Worm (Caenorhabditis elegans) whole organism, mixed stage, embryonic: ENCODE measurements around the gene tctn-1.

Experiments used
- M03D4.4 ChIP-seq: sonication (generic microtip); optimal IDR thresholded peaks from 2 replicates; lab custom pipeline; 2017; ENCODE audit warnings: mild to moderate bottlenecking, missing genetic modification characterization, missing compliant biosample characterization
- blmp-1 ChIP-seq: fragments of 150-350 bp; optimal IDR thresholded peaks from 2 replicates; lab custom pipeline; 2014; ENCODE audit warnings: missing biosample characterization, missing genetic modification characterization
- ceh-39 ChIP-seq: fragments of 150-350 bp; optimal IDR thresholded peaks from 2 replicates; lab custom pipeline; 2014; ENCODE audit warnings: missing biosample characterization, missing genetic modification characterization
- ces-1 ChIP-seq: fragments of 150-350 bp; optimal IDR thresholded peaks from 2 replicates; lab custom pipeline; 2014; ENCODE audit warnings: missing biosample characterization, missing genetic modification reagents, missing genetic modification characterization
- cnd-1 ChIP-seq: fragments of 200-800 bp; sonication (Bioruptor generic); optimal IDR thresholded peaks from 2 replicates; lab custom pipeline; 2018; ENCODE audit warnings: mild to moderate bottlenecking, missing genetic modification characterization, missing compliant biosample characterization
- drap-1 ChIP-seq: fragments of 200-800 bp; sonication (Bioruptor generic); optimal IDR thresholded peaks from 3 replicates; lab custom pipeline; 2018; ENCODE audit warnings: mild to moderate bottlenecking, missing genetic modification characterization, missing compliant biosample characterization
- elt-1 ChIP-seq: sonication (generic microtip); optimal IDR thresholded peaks from 2 replicates; lab custom pipeline; 2017; ENCODE audit warnings: missing genetic modification characterization, mild to moderate bottlenecking, missing compliant biosample characterization, antibody characterized with exemption, moderate library complexity, borderline replicate concordance; ENCODE audit not compliant: insufficient read depth
- flh-1 ChIP-seq: fragments of 200-800 bp; sonication (Bioruptor generic); optimal IDR thresholded peaks from 2 replicates; lab custom pipeline; 2018; ENCODE audit warnings: mild to moderate bottlenecking, missing genetic modification characterization, moderate library complexity, missing compliant biosample characterization
- ham-2 ChIP-seq: fragments of 200-800 bp; sonication (Bioruptor generic); optimal IDR thresholded peaks from 2 replicates; lab custom pipeline; 2018; ENCODE audit warnings: mild to moderate bottlenecking, missing genetic modification characterization, missing compliant biosample characterization
- hlh-1 ChIP-seq: fragments of 150-350 bp; optimal IDR thresholded peaks from 2 replicates; lab custom pipeline; 2014; ENCODE audit warnings: missing biosample characterization, missing genetic modification reagents, missing genetic modification characterization
- lin-13 ChIP-seq: fragments of 150-350 bp; optimal IDR thresholded peaks from 2 replicates; lab custom pipeline; 2014; ENCODE audit warnings: missing biosample characterization, missing genetic modification characterization
- lsy-2 ChIP-seq: fragments of 150-350 bp; optimal IDR thresholded peaks from 2 replicates; lab custom pipeline; 2014; ENCODE audit warnings: missing biosample characterization, missing genetic modification characterization
- mep-1 ChIP-seq: fragments of 150-350 bp; optimal IDR thresholded peaks from 2 replicates; lab custom pipeline; 2017; ENCODE audit warnings: missing biosample characterization, missing genetic modification reagents, missing genetic modification characterization, inconsistent platforms
- mls-2 ChIP-seq: sonication (generic microtip); optimal IDR thresholded peaks from 2 replicates; lab custom pipeline; 2016; ENCODE audit warnings: mild to moderate bottlenecking, missing genetic modification characterization, moderate library complexity, missing compliant biosample characterization
- nhr-12 ChIP-seq: fragments of 150-350 bp; optimal IDR thresholded peaks from 2 replicates; lab custom pipeline; 2014; ENCODE audit warnings: missing biosample characterization, missing genetic modification characterization
- nhr-2 ChIP-seq: fragments of 150-350 bp; optimal IDR thresholded peaks from 2 replicates; lab custom pipeline; 2014; ENCODE audit warnings: missing biosample characterization, missing genetic modification characterization
- nhr-237 ChIP-seq: fragments of 150-350 bp; optimal IDR thresholded peaks from 2 replicates; lab custom pipeline; 2014; ENCODE audit warnings: missing biosample characterization, missing genetic modification characterization
- nhr-76 ChIP-seq: sonication (generic microtip); optimal IDR thresholded peaks from 2 replicates; lab custom pipeline; 2017; ENCODE audit warnings: missing biosample characterization, missing genetic modification characterization
- pha-4 ChIP-seq: fragments of 150-350 bp; optimal IDR thresholded peaks from 2 replicates; lab custom pipeline; 2018; ENCODE audit warnings: missing biosample characterization, missing genetic modification reagents, missing genetic modification characterization
- sptf-1 ChIP-seq: sonication (generic microtip); optimal IDR thresholded peaks from 2 replicates; lab custom pipeline; 2017; ENCODE audit warnings: mild to moderate bottlenecking, missing genetic modification characterization, moderate library complexity, missing compliant biosample characterization
- tbx-8 ChIP-seq: fragments of 200-800 bp; sonication (Bioruptor generic); optimal IDR thresholded peaks from 2 replicates; lab custom pipeline; 2018; ENCODE audit warnings: mild to moderate bottlenecking, missing genetic modification characterization, moderate library complexity, missing compliant biosample characterization
- unc-120 ChIP-seq: sonication (generic microtip); optimal IDR thresholded peaks from 2 replicates; lab custom pipeline; 2017; ENCODE audit warnings: missing genetic modification characterization, missing compliant biosample characterization; ENCODE audit not compliant: poor library complexity, severe bottlenecking
- unc-39 ChIP-seq: fragments of 150-350 bp; optimal IDR thresholded peaks from 2 replicates; lab custom pipeline; 2014; ENCODE audit warnings: missing biosample characterization, missing genetic modification characterization
- unc-62 ChIP-seq: fragments of 150-350 bp; optimal IDR thresholded peaks from 2 replicates; lab custom pipeline; 2014; ENCODE audit warnings: missing biosample characterization, missing genetic modification reagents, missing genetic modification characterization
- zip-8 ChIP-seq: fragments of 150-350 bp; optimal IDR thresholded peaks from 2 replicates; lab custom pipeline; 2014; ENCODE audit warnings: missing biosample characterization, missing genetic modification characterization

Gene tctn-1

DNA sequence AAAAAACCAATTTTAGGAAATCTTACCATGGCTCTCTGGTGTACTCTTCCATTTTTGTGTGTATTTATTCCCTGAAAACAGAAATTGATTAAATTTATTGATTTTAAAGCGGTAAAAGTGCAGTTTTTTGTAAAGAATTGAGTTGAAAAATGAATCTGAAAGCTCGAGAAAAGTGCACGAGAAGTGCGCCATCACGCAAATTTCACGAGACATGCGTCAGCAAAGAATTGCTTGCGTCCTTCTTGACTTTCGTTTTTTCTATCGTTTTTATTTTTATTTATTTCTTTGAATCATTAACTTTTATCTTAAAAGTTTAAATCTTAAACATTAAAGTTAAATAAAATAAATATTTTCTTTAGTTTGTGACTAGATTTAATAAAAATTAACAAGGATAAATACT, 2.2 kb downstream of the tctn-1 start, which contains the start of gene timm-17B.1:
timm-17B.1 (minus strand) TSS at position 71 of the 400 bp plus-strand sequence.
- TF ChIP-seq pha-4 (tag; lab: Kevin White, UChicago) (peak; percentile 1), lsy-2 (tag; lab: Kevin White, UChicago) (peak; percentile 83), unc-62 (GFP tag; lab: Kevin White, UChicago) (no peak), ces-1 (GFP tag; lab: Kevin White, UChicago) (peak; percentile 49), mep-1 (tag; lab: Kevin White, UChicago) (peak; percentile 68), lin-13 (peak; percentile 68), nhr-237 (tag; lab: Kevin White, UChicago) (peak; percentile 33), nhr-76 (tag; lab: Kevin White, UChicago) (no peak), sptf-1 (tag; lab: Kevin White, UChicago) (no peak)

DNA sequence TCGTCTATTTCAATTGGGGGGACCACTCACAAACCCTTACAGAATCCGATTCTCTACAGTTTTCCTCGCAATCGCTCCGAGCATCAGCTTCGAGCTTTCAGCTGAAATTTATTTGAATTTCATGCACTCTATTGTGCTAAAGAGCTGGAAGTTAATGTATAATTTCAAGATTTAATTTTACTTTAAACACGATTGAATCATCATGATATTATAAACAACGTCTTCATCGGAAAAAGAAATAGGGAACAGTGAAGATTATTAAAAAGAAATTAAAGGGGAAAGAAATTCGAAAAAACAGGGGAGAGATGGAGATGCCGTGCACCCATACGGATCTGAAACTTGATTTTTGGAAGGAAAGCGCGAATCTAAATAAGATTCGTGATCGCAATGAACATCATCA, 3.5 kb downstream of the tctn-1 start, which contains the start of gene hoe-1:
hoe-1 (minus strand) TSS at position 101 of the 400 bp plus-strand sequence.
- TF ChIP-seq nhr-2 (tag; lab: Kevin White, UChicago) (no peak), mls-2 (tag; lab: Kevin White, UChicago) (no peak), unc-62 (GFP tag; lab: Kevin White, UChicago) (no peak), unc-39 (tag; lab: Kevin White, UChicago) (no peak), lsy-2 (tag; lab: Kevin White, UChicago) (no peak), sptf-1 (tag; lab: Kevin White, UChicago) (no peak), drap-1 (GFP tag; lab: Kevin White, UChicago) (no peak), unc-120 (tag; lab: Kevin White, UChicago) (no peak), blmp-1 (no peak), ces-1 (GFP tag; lab: Kevin White, UChicago) (no peak), nhr-12 (tag; lab: Kevin White, UChicago) (no peak), cnd-1 (tag; lab: Kevin White, UChicago) (no peak), pha-4 (tag; lab: Kevin White, UChicago) (no peak)

DNA sequence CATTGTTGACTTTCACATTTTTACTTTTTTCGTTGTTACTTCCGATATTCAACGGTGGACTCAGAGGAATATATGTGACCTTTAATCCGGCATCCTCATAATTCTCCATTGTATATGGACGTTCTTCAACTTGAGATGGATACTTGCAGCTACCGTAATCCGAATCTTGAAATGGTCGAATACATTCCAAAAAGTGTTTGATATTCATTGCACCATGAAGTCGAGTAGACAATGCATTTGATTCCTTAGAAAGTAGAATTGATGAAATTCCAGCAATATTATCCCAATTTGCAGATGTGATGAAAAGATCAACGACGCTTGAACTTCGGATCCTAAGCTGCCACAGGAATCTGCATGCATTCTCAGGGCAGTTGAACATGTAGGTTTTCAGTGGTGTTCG, 5.2 kb downstream of the tctn-1 start:
- TF ChIP-seq elt-1 (tag; lab: Kevin White, UChicago) (no peak), sptf-1 (tag; lab: Kevin White, UChicago) (no peak), zip-8 (tag; lab: Kevin White, UChicago) (no peak), ceh-39 (no peak), ces-1 (GFP tag; lab: Kevin White, UChicago) (no peak), flh-1 (GFP tag; lab: Kevin White, UChicago) (no peak)
- TF ChIP-seq, all 35 proteins: peak for 0

DNA sequence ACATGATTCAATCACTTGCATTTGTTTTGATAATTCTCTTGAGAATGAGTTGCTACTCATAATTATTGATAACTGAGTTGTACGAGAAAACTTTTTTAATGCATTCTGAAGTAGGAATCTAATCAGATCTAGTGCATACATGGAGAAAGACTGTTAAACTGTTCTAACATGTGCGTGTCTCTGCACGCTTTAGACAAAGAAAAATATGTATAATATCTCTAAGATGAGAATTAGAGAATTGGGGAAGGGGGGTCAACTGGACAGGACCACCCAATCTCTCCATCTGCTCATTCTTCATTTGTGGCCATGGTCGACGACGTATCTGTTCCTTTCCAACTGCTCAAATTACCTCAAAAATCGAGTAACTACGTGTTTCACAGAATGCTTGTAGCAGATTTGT, 10.4 kb downstream of the tctn-1 start, which contains the start of gene fbxb-78:
fbxb-78 (plus strand) TSS at position 301 of the 400 bp plus-strand sequence.
- TF ChIP-seq unc-120 (tag; lab: Kevin White, UChicago) = no peak
- TF ChIP-seq hlh-1 (tag; lab: Kevin White, UChicago) = no peak
- no peak for TF ChIP-seq ham-2 (GFP tag; lab: Kevin White, UChicago)
- no peak for TF ChIP-seq tbx-8 (GFP tag; lab: Kevin White, UChicago)

DNA sequence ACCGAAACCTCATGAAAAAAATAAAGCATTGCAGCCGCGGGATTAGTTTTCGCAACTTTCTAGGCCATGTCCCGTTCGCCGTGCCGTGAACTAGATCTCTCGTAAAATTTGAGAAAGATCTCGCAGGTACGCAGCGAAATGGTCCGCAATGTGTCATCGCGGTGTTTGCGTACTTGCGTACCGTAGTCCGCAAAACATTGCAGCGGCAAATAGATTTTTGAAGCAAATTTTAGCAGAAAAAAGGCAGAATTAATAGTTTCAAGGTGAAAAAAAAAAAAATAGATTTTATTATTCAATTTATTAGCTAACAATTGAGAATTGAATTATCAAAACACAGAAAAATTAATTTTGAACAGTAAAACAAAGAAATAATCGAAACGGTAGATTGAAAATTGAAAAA, 19.7 kb downstream of the tctn-1 start:
- TF ChIP-seq drap-1 (GFP tag; lab: Kevin White, UChicago) (peak; percentile 53), lsy-2 (tag; lab: Kevin White, UChicago) (peak; percentile 94), ham-2 (GFP tag; lab: Kevin White, UChicago) (peak; percentile 16), sptf-1 (tag; lab: Kevin White, UChicago) (peak; percentile 67), cnd-1 (tag; lab: Kevin White, UChicago) (peak; percentile 10), ces-1 (GFP tag; lab: Kevin White, UChicago) (peak; percentile 36), nhr-237 (tag; lab: Kevin White, UChicago) (peak; percentile 51)

DNA sequence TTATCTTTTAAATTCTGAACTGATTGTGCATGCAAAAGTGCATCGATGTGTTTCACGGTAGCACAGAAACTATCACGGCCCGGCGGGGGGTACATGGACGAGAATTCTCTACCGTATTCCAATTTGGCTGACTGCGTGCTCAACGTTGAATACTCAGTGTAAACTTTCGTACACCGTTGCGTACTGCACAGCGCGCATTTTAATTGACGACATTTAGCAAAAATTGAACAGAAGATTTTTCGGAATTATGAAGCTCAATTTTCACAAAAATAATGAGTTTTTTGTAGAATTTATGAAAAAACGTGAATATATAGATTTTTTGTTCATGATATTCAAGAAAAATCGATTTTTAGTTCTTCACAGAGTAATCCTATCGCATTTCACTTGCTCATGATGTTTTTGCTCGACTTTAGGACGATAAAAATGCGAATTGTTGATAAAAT, 22.1 kb downstream of the tctn-1 start:
- TF ChIP-seq sptf-1 (tag; lab: Kevin White, UChicago) = peak; percentile 44
- peak; percentile 5 for TF ChIP-seq unc-120 (tag; lab: Kevin White, UChicago)
- peak; percentile 2 for TF ChIP-seq mep-1 (tag; lab: Kevin White, UChicago)
- TF ChIP-seq lsy-2 (tag; lab: Kevin White, UChicago) = peak; percentile 94
- peak; percentile 48 for TF ChIP-seq ces-1 (GFP tag; lab: Kevin White, UChicago)
- peak; percentile 77 for TF ChIP-seq nhr-237 (tag; lab: Kevin White, UChicago)
- TF ChIP-seq M03D4.4 (tag; lab: Kevin White, UChicago) = peak; percentile 21
- peak; percentile 12 for TF ChIP-seq cnd-1 (tag; lab: Kevin White, UChicago)
